Worm (Caenorhabditis elegans): ENCODE results near the gene wrt-2.
A peak's percentile ranks its signal among the peaks of the same experiment; 100 is the strongest.

The wrt-2 gene

DNA sequence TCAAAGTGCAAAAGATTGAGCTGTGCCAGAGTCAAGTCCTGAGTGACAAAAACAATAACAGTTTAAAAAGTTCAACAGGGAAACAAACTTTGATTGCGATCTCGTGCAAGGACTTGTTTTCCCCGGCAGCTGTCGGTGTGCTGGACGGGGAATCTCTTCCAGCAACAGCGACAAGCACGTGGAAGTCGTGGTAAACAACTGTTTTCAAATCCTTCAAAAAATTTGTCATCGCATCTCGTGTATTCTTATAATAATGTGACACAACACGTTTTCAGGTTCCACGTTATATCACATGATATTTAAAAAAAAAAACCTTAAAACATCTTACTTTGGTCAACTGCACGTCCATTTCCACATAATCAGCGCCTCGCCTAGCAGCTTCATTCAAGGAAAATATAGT is 14.5 kb upstream of the wrt-2 start (continued):
- TF ChIP-seq hmg-1.1 (GFP tag; IDR thresholded peaks at IDR 0.05) (no peak), mdt-29 (GFP tag; IDR thresholded peaks at IDR 0.05) (peak; percentile 25; the same call in 1 of the 2 replicates), ceh-62 (tag; optimal IDR thresholded peaks at IDR 0.05) (no peak), unc-39 (tag; optimal IDR thresholded peaks at IDR 0.05) (no peak), tra-1 (GFP tag; IDR thresholded peaks at IDR 0.05) (0 out of 2 replicates have a peak, but pooled peaks have one; percentile 19), daf-16 (GFP tag; optimal IDR thresholded peaks at IDR 0.05) (peak in 1 of 2 experiments; percentile 98), daf-16 (tag; optimal IDR thresholded peaks at IDR 0.05) (no peak), lin-1 (GFP tag; IDR thresholded peaks at IDR 0.05) (no peak), ctbp-1 (GFP tag; IDR thresholded peaks at IDR 0.05) (no peak), dpl-1 (GFP tag; optimal IDR thresholded peaks at IDR 0.05) (no peak), fos-1 (tag; optimal IDR thresholded peaks at IDR 0.05) (no peak), egl-27 (tag; optimal IDR thresholded peaks at IDR 0.05) (no peak), F26F4.8 (GFP tag; conservative IDR thresholded peaks at IDR 0.05) (no peak), dmd-6 (GFP tag; IDR thresholded peaks at IDR 0.05) (peak; percentile 31; the same call in 1 of the 2 replicates), nhr-6 (tag; optimal IDR thresholded peaks at IDR 0.05) (no peak), mdl-1 (tag; optimal IDR thresholded peaks at IDR 0.05) (peak; percentile 3 to 47), Y75B8A.6 (GFP tag; IDR thresholded peaks at IDR 0.05) (no peak), mxl-3 (GFP tag; optimal IDR thresholded peaks at IDR 0.05) (no peak), nhr-42 (GFP tag; IDR thresholded peaks at IDR 0.05) (no peak), attf-4 (tag; optimal IDR thresholded peaks at IDR 0.05) (no peak), hlh-30 (tag; optimal IDR thresholded peaks at IDR 0.05; ENCODE audit: insufficient read depth) (peak; percentile 51), nhr-10 (tag; optimal IDR thresholded peaks at IDR 0.05) (no peak), arid-1 (GFP tag; conservative IDR thresholded peaks at IDR 0.05) (no peak), zfp-2 (tag; optimal IDR thresholded peaks at IDR 0.05) (no peak), hif-1 (tag; optimal IDR thresholded peaks at IDR 0.05) (peak in 1 of 2 experiments; percentile 74)

- peak; percentile 34 for TF ChIP-seq nhr-77 (tag; optimal IDR thresholded peaks at IDR 0.05)
- TF ChIP-seq gei-8 (GFP tag; optimal IDR thresholded peaks at IDR 0.05) = no peak
- peak in 1 of 2 experiments; percentile 74 for TF ChIP-seq lsy-2 (tag; optimal IDR thresholded peaks at IDR 0.05)
- TF ChIP-seq nhr-10 (tag; optimal IDR thresholded peaks at IDR 0.05) = no peak
- no peak for TF ChIP-seq nhr-48 (tag; optimal IDR thresholded peaks at IDR 0.05)
- peak; percentile 85 for TF ChIP-seq mes-2 (tag; optimal IDR thresholded peaks at IDR 0.05; ENCODE audit: poor library complexity, severe bottlenecking)
- peak; percentile 68 for TF ChIP-seq rbr-2 (tag; optimal IDR thresholded peaks at IDR 0.05)
- TF ChIP-seq Y48G9A.11 (GFP tag; IDR thresholded peaks at IDR 0.05) = no peak
- TF ChIP-seq nhr-6 (tag; optimal IDR thresholded peaks at IDR 0.05) = peak; percentile 52
- TF ChIP-seq lin-13 (GFP tag; optimal IDR thresholded peaks at IDR 0.05) = peak; percentile 67
- TF ChIP-seq arid-1 (GFP tag; conservative IDR thresholded peaks at IDR 0.05) = no peak
- TF ChIP-seq ceh-44 (GFP tag; IDR thresholded peaks at IDR 0.05) = no peak
- peak; percentile 16 for TF ChIP-seq nhr-102 (tag; optimal IDR thresholded peaks at IDR 0.05)
- TF ChIP-seq hif-1 (tag; optimal IDR thresholded peaks at IDR 0.05) = peak in 1 of 2 experiments; percentile 73
- peak; percentile 52 for TF ChIP-seq T20F7.1 (GFP tag; optimal IDR thresholded peaks at IDR 0.05)
- TF ChIP-seq nhr-28 (tag; optimal IDR thresholded peaks at IDR 0.05) = peak; percentile 48
- TF ChIP-seq mdt-29 (GFP tag; IDR thresholded peaks at IDR 0.05) = no peak
- no peak for TF ChIP-seq nhr-76 (tag; optimal IDR thresholded peaks at IDR 0.05)
- TF ChIP-seq mdl-1 (tag; optimal IDR thresholded peaks at IDR 0.05) = peak in 1 of 2 experiments; percentile 23
- TF ChIP-seq dpl-1 (GFP tag; optimal IDR thresholded peaks at IDR 0.05) = peak; percentile 80
- peak; percentile 55 for TF ChIP-seq hlh-11 (tag; optimal IDR thresholded peaks at IDR 0.05)
- no peak for TF ChIP-seq attf-4 (tag; optimal IDR thresholded peaks at IDR 0.05)
- no peak for TF ChIP-seq snpc-4 (tag; optimal IDR thresholded peaks at IDR 0.05)
- TF ChIP-seq spr-3 (GFP tag; optimal IDR thresholded peaks at IDR 0.05) = no peak
- TF ChIP-seq tra-1 (GFP tag; IDR thresholded peaks at IDR 0.05) = no peak
- peak; percentile 63 for TF ChIP-seq dve-1 (tag; optimal IDR thresholded peaks at IDR 0.05; ENCODE audit: insufficient read depth)
- TF ChIP-seq aha-1 (tag) = peak; percentile 97
- TF ChIP-seq lin-38 (GFP tag; IDR thresholded peaks at IDR 0.05) = peak; percentile 95
- no peak for TF ChIP-seq pha-4 (GFP tag; IDR thresholded peaks at IDR 0.05)
- peak; percentile 55 for TF ChIP-seq pha-4 (tag; optimal IDR thresholded peaks at IDR 0.05)
- peak in 1 of 2 experiments; percentile 43 for TF ChIP-seq daf-16 (GFP tag; optimal IDR thresholded peaks at IDR 0.05)
- TF ChIP-seq daf-16 (tag; optimal IDR thresholded peaks at IDR 0.05) = peak; percentile 50
- no peak for TF ChIP-seq madf-9 (GFP tag; conservative IDR thresholded peaks at IDR 0.05)
- TF ChIP-seq dmd-9 (GFP tag; IDR thresholded peaks at IDR 0.05) = no peak
- TF ChIP-seq lin-29 (GFP tag; IDR thresholded peaks at IDR 0.05) = no peak
Observed at ce11 chrX:3106137-3106536, 12.0 kb upstream of the wrt-2 start, which contains the start of gene K10B3.5. Gene K10B3.5 (minus strand): TSS chrX:3106479.

Data from whole organism, L4 larva.